Worm (Caenorhabditis elegans) whole organism, mixed stage, embryonic: ENCODE measurements around the gene dnj-19.

Source experiments
- lsy-2 ChIP-seq: fragments of 150-350 bp; optimal IDR thresholded peaks from 2 replicates; lab custom pipeline; 2014; ENCODE audit warnings: missing biosample characterization, missing genetic modification characterization
- mep-1 ChIP-seq: fragments of 150-350 bp; optimal IDR thresholded peaks from 2 replicates; lab custom pipeline; 2017; ENCODE audit warnings: missing biosample characterization, missing genetic modification reagents, missing genetic modification characterization, inconsistent platforms
- nhr-12 ChIP-seq: fragments of 150-350 bp; optimal IDR thresholded peaks from 2 replicates; lab custom pipeline; 2014; ENCODE audit warnings: missing biosample characterization, missing genetic modification characterization

DNA sequence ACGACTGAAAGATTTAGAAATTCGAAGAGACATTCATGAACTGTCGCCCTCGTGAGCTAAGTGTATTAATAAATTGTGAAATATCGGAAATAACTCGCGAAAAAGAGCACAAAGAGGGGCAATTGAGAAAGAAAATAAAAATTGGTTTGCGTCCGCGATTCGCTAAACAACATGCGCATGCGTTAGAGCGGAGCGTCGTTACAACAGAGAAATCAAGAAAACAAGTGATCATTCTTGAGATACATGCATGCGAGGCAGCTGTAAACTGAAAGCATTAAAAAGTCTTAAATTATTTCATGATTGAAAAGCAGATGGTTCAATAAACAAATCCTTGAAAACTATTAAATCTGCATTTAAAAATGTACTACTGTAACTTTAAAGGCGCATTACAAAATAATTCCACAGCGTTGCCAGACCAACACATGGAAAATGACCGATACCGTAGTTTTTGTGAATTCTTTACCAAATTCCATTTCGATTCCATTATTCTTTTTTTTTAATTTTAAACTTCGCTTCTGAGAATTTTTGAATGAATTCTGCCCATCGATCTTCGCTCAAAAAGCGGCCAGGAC is 31.7 kb upstream of the dnj-19 start, which contains the start of the genes cox-16 and syp-2:
- TF ChIP-seq mep-1 (no peak), lsy-2 (tag; lab: Kevin White, UChicago) (no peak), nhr-12 (no peak)
